Worm (Caenorhabditis elegans) whole organism, L1 larva: ENCODE data around the gene ostb-1.
A peak's percentile ranks its signal among the peaks of the same experiment; 100 is the strongest.

Experiments
- C04F5.9 ChIP-seq: sonication (generic microtip); optimal IDR thresholded peaks from 2 replicates; lab custom pipeline; 2016; ENCODE audit warnings: missing genetic modification characterization, missing compliant biosample characterization
- C16A3.4 ChIP-seq: fragments of 150-350 bp; optimal IDR thresholded peaks from 2 replicates; lab custom pipeline; 2014; ENCODE audit warnings: missing biosample characterization, missing genetic modification characterization
- C34B4.2 ChIP-seq: sonication (generic microtip); optimal IDR thresholded peaks from 2 replicates; lab custom pipeline; 2017; ENCODE audit warnings: mild to moderate bottlenecking, missing genetic modification characterization, missing compliant biosample characterization
- F16B12.6 ChIP-seq: fragments of 150-350 bp; optimal IDR thresholded peaks from 2 replicates; lab custom pipeline; 2014; ENCODE audit warnings: missing biosample characterization, missing genetic modification characterization
- Y116A8C.19 ChIP-seq: sonication (generic microtip); optimal IDR thresholded peaks from 2 replicates; lab custom pipeline; 2016; ENCODE audit warnings: missing compliant biosample characterization, missing genetic modification characterization, borderline replicate concordance
- alr-1 ChIP-seq: fragments of 200-800 bp; sonication (Bioruptor generic); optimal IDR thresholded peaks from 2 replicates; lab custom pipeline; 2018; ENCODE audit warnings: borderline replicate concordance, mild to moderate bottlenecking, missing genetic modification characterization, missing compliant biosample characterization
- blmp-1 ChIP-seq: fragments of 150-350 bp; optimal IDR thresholded peaks from 2 replicates; lab custom pipeline; 2014; ENCODE audit warnings: missing biosample characterization, missing genetic modification characterization
- ceh-63 ChIP-seq: fragments of 200-800 bp; sonication (Bioruptor generic); optimal IDR thresholded peaks from 2 replicates; lab custom pipeline; 2018; ENCODE audit warnings: mild to moderate bottlenecking, missing genetic modification characterization, missing compliant biosample characterization
- ceh-8 ChIP-seq: fragments of 200-800 bp; sonication (Bioruptor generic); optimal IDR thresholded peaks from 2 replicates; lab custom pipeline; 2018; ENCODE audit warnings: mild to moderate bottlenecking, missing genetic modification characterization, moderate library complexity, missing compliant biosample characterization
- ceh-88 ChIP-seq: fragments of 200-800 bp; sonication (Bioruptor generic); IDR thresholded peaks from 2 replicates; pipeline ENCODE4 v1.3.6; 2022; ENCODE audit warnings: missing genetic modification characterization, missing compliant biosample characterization
- ceh-90 ChIP-seq: sonication (generic microtip); optimal IDR thresholded peaks from 2 replicates; lab custom pipeline; 2016; ENCODE audit warnings: missing genetic modification characterization, missing compliant biosample characterization
- dpl-1 ChIP-seq, 3 experiments: fragments of 150-350 bp in 2 of 3; sonication (generic microtip) in 1 of 3; optimal IDR thresholded peaks; 2 replicates each; lab custom pipeline; 2014 to 2017; ENCODE audit warnings: missing biosample characterization in 3 of 3, missing genetic modification characterization in 3 of 3, missing genetic modification reagents in 3 of 3
- efl-1 ChIP-seq, 4 experiments: fragments of 150-350 bp; optimal IDR thresholded peaks in 3 of 4; peaks in 1 of 4; 1 replicate in 1 of 4; 2 replicates in 3 of 4; lab custom pipeline; 2014; ENCODE audit warnings: missing biosample characterization in 2 of 4, missing genetic modification characterization in 2 of 4, missing genetic modification reagents in 2 of 4
- elt-2 ChIP-seq: sonication (generic microtip); optimal IDR thresholded peaks from 2 replicates; lab custom pipeline; 2016; ENCODE audit warnings: missing genetic modification characterization, mild to moderate bottlenecking, inconsistent platforms, missing compliant biosample characterization, missing genetic modification reagents
- elt-3 ChIP-seq, 6 experiments: fragments of 150-350 bp in 1 of 6; sonication (generic microtip); optimal IDR thresholded peaks; 2 replicates each; lab custom pipeline; 2017 to 2018; ENCODE audit warnings: missing biosample characterization in 6 of 6, missing genetic modification characterization in 6 of 6, inconsistent platforms in 1 of 6
- ets-5 ChIP-seq: fragments of 200-800 bp; sonication (Bioruptor generic); IDR thresholded peaks from 2 replicates; pipeline ENCODE4 v1.3.6; 2022; ENCODE audit warnings: missing genetic modification characterization, missing compliant biosample characterization
- fkh-10 ChIP-seq: sonication (generic microtip); optimal IDR thresholded peaks from 2 replicates; lab custom pipeline; 2017; ENCODE audit warnings: missing biosample characterization, missing genetic modification reagents, missing genetic modification characterization
- fkh-4 ChIP-seq: sonication (generic microtip); optimal IDR thresholded peaks from 2 replicates; lab custom pipeline; 2016; ENCODE audit warnings: missing compliant biosample characterization, missing genetic modification characterization, borderline replicate concordance
- grh-1 ChIP-seq: fragments of 200-800 bp; sonication (Bioruptor generic); IDR thresholded peaks from 2 replicates; pipeline ENCODE4 v1.3.6; 2022; ENCODE audit warnings: missing genetic modification reagents, missing genetic modification characterization, missing compliant biosample characterization
- hlh-4 ChIP-seq: sonication (generic microtip); optimal IDR thresholded peaks from 2 replicates; lab custom pipeline; 2016; ENCODE audit warnings: mild to moderate bottlenecking, missing genetic modification characterization, missing compliant biosample characterization
- hpl-2 ChIP-seq: fragments of 150-350 bp; optimal IDR thresholded peaks from 2 replicates; lab custom pipeline; 2014; ENCODE audit warnings: missing biosample characterization, missing genetic modification reagents, missing genetic modification characterization
- irx-1 ChIP-seq: sonication (generic microtip); optimal IDR thresholded peaks from 2 replicates; lab custom pipeline; 2016; ENCODE audit warnings: missing genetic modification characterization, missing compliant biosample characterization
- lin-15B ChIP-seq: fragments of 150-350 bp; sonication (generic microtip); optimal IDR thresholded peaks from 3 replicates; lab custom pipeline; 2014; ENCODE audit warnings: missing biosample characterization, missing genetic modification characterization
- lin-35 ChIP-seq, 2 experiments: fragments of 150-350 bp; optimal IDR thresholded peaks; 2 replicates each; lab custom pipeline; 2014; ENCODE audit warnings: missing biosample characterization in 2 of 2, missing genetic modification characterization in 2 of 2, missing genetic modification reagents in 2 of 2
- mab-9 ChIP-seq: fragments of 200-800 bp; sonication (Bioruptor generic); IDR thresholded peaks from 2 replicates; pipeline ENCODE4 v1.3.6; 2022; ENCODE audit warnings: missing genetic modification reagents, missing genetic modification characterization, missing compliant biosample characterization
- mef-2 ChIP-seq: fragments of 150-350 bp; optimal IDR thresholded peaks from 2 replicates; lab custom pipeline; 2014; ENCODE audit warnings: missing biosample characterization, missing genetic modification characterization
- nhr-11 ChIP-seq: fragments of 150-350 bp; optimal IDR thresholded peaks from 2 replicates; lab custom pipeline; 2014; ENCODE audit warnings: missing biosample characterization, missing genetic modification characterization
- nhr-12 ChIP-seq: sonication (generic microtip); optimal IDR thresholded peaks from 2 replicates; lab custom pipeline; 2017; ENCODE audit warnings: missing biosample characterization, missing genetic modification characterization
- nhr-19 ChIP-seq: fragments of 200-800 bp; sonication (Bioruptor generic); conservative IDR thresholded peaks from 2 replicates; pipeline ENCODE4 v1.3.6; 2022; ENCODE audit warnings: missing genetic modification characterization, missing compliant biosample characterization
- nhr-20 ChIP-seq: sonication (generic microtip); optimal IDR thresholded peaks from 2 replicates; lab custom pipeline; 2016; ENCODE audit warnings: mild to moderate bottlenecking, missing genetic modification characterization, missing compliant biosample characterization
- nhr-237 ChIP-seq: fragments of 150-350 bp; optimal IDR thresholded peaks from 2 replicates; lab custom pipeline; 2014; ENCODE audit warnings: missing biosample characterization, missing genetic modification characterization
- nhr-28 ChIP-seq: fragments of 150-350 bp; optimal IDR thresholded peaks from 2 replicates; lab custom pipeline; 2014; ENCODE audit warnings: missing biosample characterization, missing genetic modification characterization
- nhr-71 ChIP-seq: sonication (generic microtip); optimal IDR thresholded peaks from 2 replicates; lab custom pipeline; 2016; ENCODE audit warnings: mild to moderate bottlenecking, missing genetic modification characterization, moderate library complexity, missing compliant biosample characterization
- nhr-76 ChIP-seq: sonication (generic microtip); optimal IDR thresholded peaks from 2 replicates; lab custom pipeline; 2017; ENCODE audit warnings: missing biosample characterization, missing genetic modification characterization
- nhr-77 ChIP-seq: fragments of 150-350 bp; optimal IDR thresholded peaks from 2 replicates; lab custom pipeline; 2014; ENCODE audit warnings: missing biosample characterization, missing genetic modification characterization
- nhr-84 ChIP-seq: sonication (generic microtip); optimal IDR thresholded peaks from 2 replicates; lab custom pipeline; 2017; ENCODE audit warnings: missing biosample characterization, missing genetic modification characterization
- pax-3 ChIP-seq: fragments of 200-800 bp; sonication (Bioruptor generic); optimal IDR thresholded peaks from 2 replicates; lab custom pipeline; 2018; ENCODE audit warnings: mild to moderate bottlenecking, missing genetic modification characterization, moderate library complexity, missing compliant biosample characterization
- rnt-1 ChIP-seq: sonication (generic microtip); optimal IDR thresholded peaks from 2 replicates; lab custom pipeline; 2016; ENCODE audit warnings: mild to moderate bottlenecking, missing genetic modification characterization, moderate library complexity, missing compliant biosample characterization
- skn-1 ChIP-seq: fragments of 150-350 bp; optimal IDR thresholded peaks from 2 replicates; lab custom pipeline; 2014; ENCODE audit warnings: missing biosample characterization, missing genetic modification characterization
- snu-23 ChIP-seq: sonication (generic microtip); optimal IDR thresholded peaks from 2 replicates; lab custom pipeline; 2016; ENCODE audit warnings: missing genetic modification characterization, missing compliant biosample characterization
- sox-4 ChIP-seq: sonication (generic microtip); optimal IDR thresholded peaks from 2 replicates; lab custom pipeline; 2016; ENCODE audit warnings: missing genetic modification characterization, missing compliant biosample characterization
- sup-37 ChIP-seq: fragments of 200-800 bp; sonication (Bioruptor generic); optimal IDR thresholded peaks from 2 replicates; lab custom pipeline; 2018; ENCODE audit warnings: mild to moderate bottlenecking, missing genetic modification characterization, missing compliant biosample characterization
- swsn-7 ChIP-seq: sonication (generic microtip); optimal IDR thresholded peaks from 2 replicates; lab custom pipeline; 2016; ENCODE audit warnings: missing genetic modification characterization, missing compliant biosample characterization
- tbx-2 ChIP-seq: sonication (generic microtip); optimal IDR thresholded peaks from 2 replicates; lab custom pipeline; 2016; ENCODE audit warnings: missing genetic modification characterization, missing compliant biosample characterization
- tlp-1 ChIP-seq: fragments of 150-350 bp; optimal IDR thresholded peaks from 2 replicates; lab custom pipeline; 2014; ENCODE audit warnings: missing biosample characterization, missing genetic modification characterization
- unc-30 ChIP-seq: sonication (generic microtip); optimal IDR thresholded peaks from 2 replicates; lab custom pipeline; 2017; ENCODE audit warnings: missing biosample characterization, missing genetic modification characterization
- unc-86 ChIP-seq: sonication (generic microtip); optimal IDR thresholded peaks from 2 replicates; lab custom pipeline; 2016; ENCODE audit warnings: missing genetic modification characterization, missing compliant biosample characterization
- unc-98 ChIP-seq: fragments of 200-800 bp; sonication (Bioruptor generic); IDR thresholded peaks from 2 replicates; pipeline ENCODE4 v1.3.6; 2022; ENCODE audit warnings: missing genetic modification characterization, missing compliant biosample characterization
- vab-15 ChIP-seq: sonication (generic microtip); optimal IDR thresholded peaks from 2 replicates; lab custom pipeline; 2017; ENCODE audit warnings: missing genotype, mild to moderate bottlenecking, missing genetic modification characterization, missing compliant biosample characterization
- xbp-1 ChIP-seq: sonication (generic microtip); optimal IDR thresholded peaks from 2 replicates; lab custom pipeline; 2016; ENCODE audit warnings: missing genetic modification characterization, missing compliant biosample characterization
- zag-1 ChIP-seq: fragments of 150-350 bp; optimal IDR thresholded peaks from 2 replicates; lab custom pipeline; 2014; ENCODE audit warnings: missing biosample characterization, missing genetic modification characterization
- ztf-11 ChIP-seq, 2 experiments: sonication (generic microtip); optimal IDR thresholded peaks; 2 replicates each; lab custom pipeline; 2016 to 2017; ENCODE audit warnings: missing genetic modification characterization in 2 of 2, missing biosample characterization in 1 of 2, missing compliant biosample characterization in 1 of 2

The ostb-1 gene

DNA sequence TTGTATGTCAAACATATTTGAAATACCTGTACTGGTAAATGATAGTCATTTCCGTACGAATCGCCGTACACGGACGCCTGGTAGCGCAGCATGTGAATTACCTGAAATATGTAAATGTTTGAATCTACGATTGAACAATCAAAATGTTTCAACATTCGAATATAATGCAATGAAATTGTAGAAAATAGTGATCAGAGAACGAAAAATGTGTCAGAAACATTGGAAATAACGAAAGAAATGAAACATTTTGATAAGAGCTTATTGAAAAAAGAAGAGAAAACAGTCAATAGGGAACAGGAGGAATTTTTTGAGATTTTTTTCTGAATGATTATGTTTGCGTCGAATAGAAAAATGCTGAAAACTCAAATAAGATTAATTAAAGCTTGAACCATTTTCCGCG lies 5.8 kb downstream of the ostb-1 start, which contains the start of gene ztf-17:
TSS of gene ztf-17 (minus strand) at position 101 of the 400 bp plus-strand sequence.
- TF ChIP-seq fkh-4 (tag; lab: Kevin White, UChicago) (no peak), F16B12.6 (tag; lab: Kevin White, UChicago) (no peak), sox-4 (tag; lab: Kevin White, UChicago) (no peak)

DNA sequence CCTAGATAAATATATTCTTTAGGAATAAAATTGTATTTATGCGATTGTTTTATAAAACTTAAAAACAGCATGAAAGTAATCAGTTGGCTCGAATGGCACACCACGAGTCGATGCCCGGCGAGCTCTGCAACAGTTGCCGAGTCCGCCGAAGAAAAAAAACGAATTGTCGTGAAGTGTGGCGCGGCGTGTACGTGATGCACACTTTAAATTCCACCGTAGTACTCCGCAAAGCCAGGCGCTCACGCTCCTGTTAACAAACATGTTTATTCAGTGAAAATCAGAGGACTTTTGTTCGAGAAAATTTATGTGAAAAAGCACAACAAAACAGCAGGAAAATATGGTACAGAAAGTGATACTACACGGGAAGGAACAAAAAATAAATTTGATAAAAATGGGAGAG lies 6.3 kb downstream of the ostb-1 start:
- TF ChIP-seq unc-30 (tag; lab: Kevin White, UChicago) (no peak), nhr-76 (tag; lab: Kevin White, UChicago) (no peak), blmp-1 (tag; lab: Kevin White, UChicago) (peak; percentile 54), ceh-63 (GFP tag; lab: Kevin White, UChicago) (no peak), lin-15B (tag; lab: Kevin White, UChicago) (peak; percentile 44), hlh-4 (tag; lab: Kevin White, UChicago) (no peak), unc-86 (tag; lab: Kevin White, UChicago) (no peak), zag-1 (tag; lab: Kevin White, UChicago) (no peak), C04F5.9 (tag; lab: Kevin White, UChicago) (no peak), skn-1 (tag; lab: Kevin White, UChicago) (peak; percentile 10), Y116A8C.19 (no peak), nhr-77 (tag; lab: Kevin White, UChicago) (no peak), nhr-84 (tag; lab: Kevin White, UChicago) (no peak), fkh-10 (GFP tag; lab: Kevin White, UChicago) (no peak), rnt-1 (peak; percentile 48), tlp-1 (tag; lab: Kevin White, UChicago) (no peak), C34B4.2 (tag; lab: Kevin White, UChicago) (no peak), pax-3 (tag; lab: Kevin White, UChicago) (no peak), ceh-8 (GFP tag; lab: Kevin White, UChicago) (no peak), ceh-88 (no peak), elt-2 (tag; lab: Kevin White, UChicago) (no peak), ets-5 (GFP tag; lab: Robert Waterston, UW) (no peak), nhr-19 (peak; percentile 18; the same call in 1 of the 2 replicates), vab-15 (tag; lab: Kevin White, UChicago) (peak; percentile 16), sup-37 (no peak), efl-1 (optimal IDR thresholded peaks at IDR 0.05; lab: Kevin White, UChicago) (peak; percentile 61 to 72), efl-1 (GFP tag; optimal IDR thresholded peaks at IDR 0.05 in 1 of 2; lab: Kevin White, UChicago) (peak; percentile 61 to 94), ceh-90 (tag; lab: Kevin White, UChicago) (no peak), swsn-7 (tag; lab: Kevin White, UChicago) (no peak), irx-1 (tag; lab: Kevin White, UChicago) (no peak), C16A3.4 (tag; lab: Kevin White, UChicago) (peak; percentile 76), tbx-2 (peak; percentile 33), nhr-28 (tag; lab: Kevin White, UChicago) (no peak), unc-98 (GFP tag; lab: Robert Waterston, UW) (no peak), nhr-71 (tag; lab: Kevin White, UChicago) (peak; percentile 54), ztf-11 (tag; optimal IDR thresholded peaks at IDR 0.05; lab: Kevin White, UChicago) (no peak), alr-1 (tag; lab: Kevin White, UChicago) (no peak), elt-3 (tag; optimal IDR thresholded peaks at IDR 0.05; lab: Kevin White, UChicago) (no peak), grh-1 (no peak), nhr-237 (tag; lab: Kevin White, UChicago) (no peak), nhr-20 (tag; lab: Kevin White, UChicago) (peak; percentile 52), hpl-2 (GFP tag; lab: Kevin White, UChicago) (no peak), mab-9 (no peak), snu-23 (GFP tag; lab: Kevin White, UChicago) (peak; percentile 70), nhr-11 (tag; lab: Kevin White, UChicago) (no peak), xbp-1 (tag; lab: Kevin White, UChicago) (peak; percentile 35), nhr-12 (no peak), mef-2 (tag; lab: Kevin White, UChicago) (no peak), lin-35 (GFP tag; optimal IDR thresholded peaks at IDR 0.05; lab: Kevin White, UChicago) (peak; percentile 65 to 81), dpl-1 (GFP tag; optimal IDR thresholded peaks at IDR 0.05; lab: Kevin White, UChicago) (peak; percentile 19 to 68 (median 59))
